Fruit fly (Drosophila melanogaster) whole organism, adult: Measurements from ENCODE around the gene CG18641.

Source experiments
- CG12768 ChIP-seq: fragments of 200-800 bp; sonication (Bioruptor generic); optimal IDR thresholded peaks from 2 replicates; lab custom pipeline; 2017; ENCODE audit warnings: missing biosample characterization, missing genetic modification characterization, mild to moderate bottlenecking, moderate library complexity, missing genetic modification reagents
- CG1620 ChIP-seq: fragments of 200-800 bp; sonication (Bioruptor generic); optimal IDR thresholded peaks from 2 replicates; lab custom pipeline; 2016; ENCODE audit warnings: missing biosample characterization, missing genetic modification characterization
- CG5204 ChIP-seq: fragments of 200-800 bp; sonication (Bioruptor generic); optimal IDR thresholded peaks from 2 replicates; lab custom pipeline; 2016; ENCODE audit warnings: missing biosample characterization, missing genetic modification characterization
- CG7045 ChIP-seq: fragments of 200-800 bp; sonication (Bioruptor generic); optimal IDR thresholded peaks from 2 replicates; lab custom pipeline; 2017; ENCODE audit warnings: missing biosample characterization, mild to moderate bottlenecking, missing genetic modification characterization
- Hr96 ChIP-seq: fragments of 200-800 bp; sonication (Bioruptor generic); optimal IDR thresholded peaks from 2 replicates; lab custom pipeline; 2016; ENCODE audit warnings: missing biosample characterization, missing genetic modification characterization
- Mnt ChIP-seq: fragments of 200-800 bp; sonication (Bioruptor generic); optimal IDR thresholded peaks from 2 replicates; lab custom pipeline; 2016; ENCODE audit warnings: missing biosample characterization, mild to moderate bottlenecking, missing genetic modification characterization
- bab1 ChIP-seq: fragments of 200-800 bp; sonication (Bioruptor generic); optimal IDR thresholded peaks from 3 replicates; lab custom pipeline; 2019; ENCODE audit warnings: missing biosample characterization, mild to moderate bottlenecking, missing genetic modification characterization, moderate library complexity
- cnc ChIP-seq, 2 experiments: fragments of >200 bp; optimal IDR thresholded peaks; 2 replicates each; lab custom pipeline; 2017
- kay ChIP-seq: fragments of 200-800 bp; sonication (Bioruptor generic); peaks from one replicate; lab custom pipeline; 2016; ENCODE audit warnings: missing biosample characterization, missing genetic modification characterization, borderline replicate concordance
- ovo ChIP-seq: fragments of 200-800 bp; sonication (Bioruptor generic); optimal IDR thresholded peaks from 2 replicates; lab custom pipeline; 2016; ENCODE audit warnings: missing biosample characterization, missing genetic modification characterization
- pad ChIP-seq: fragments of 200-800 bp; sonication (Bioruptor generic); optimal IDR thresholded peaks from 3 replicates; lab custom pipeline; 2017; ENCODE audit warnings: missing biosample characterization, missing genetic modification characterization, mild to moderate bottlenecking, moderate library complexity, missing genetic modification reagents

DNA sequence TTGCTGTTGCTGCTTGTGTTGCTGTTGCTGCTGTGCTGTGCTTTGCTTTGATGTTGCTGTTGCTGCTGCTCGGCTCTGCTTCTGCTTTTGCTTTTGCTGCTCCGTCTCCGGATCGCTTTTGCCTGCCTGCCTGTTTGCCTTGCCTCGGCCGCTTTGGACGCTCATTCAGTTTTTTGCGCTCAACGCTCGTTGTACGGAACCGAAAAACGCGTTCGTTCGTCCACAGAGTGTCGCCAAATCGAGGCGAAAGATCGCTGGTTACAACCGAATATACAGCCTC lies 13.0 kb upstream of the CG18641 start, which contains the start of gene dpp:
- no peak for TF ChIP-seq ovo (GFP tag; lab: Kevin White, UChicago)
- TF ChIP-seq pad (GFP tag; lab: Kevin White, UChicago): no peak
- TF ChIP-seq kay (GFP tag; lab: Kevin White, UChicago): no peak
- TF ChIP-seq cnc (optimal IDR thresholded peaks at IDR 0.05; lab: Kevin White, UChicago): no peak
- TF ChIP-seq CG1620 (GFP tag; lab: Kevin White, UChicago): no peak
- TF ChIP-seq CG5204 (GFP tag; lab: Kevin White, UChicago): no peak
- no peak for TF ChIP-seq CG12768 (GFP tag; lab: Kevin White, UChicago)
- TF ChIP-seq Mnt (GFP tag; lab: Kevin White, UChicago): no peak
- TF ChIP-seq bab1 (GFP tag; lab: Kevin White, UChicago): no peak
- no peak for TF ChIP-seq CG7045 (GFP tag; lab: Kevin White, UChicago)
- no peak for TF ChIP-seq Hr96
